Fruit fly (Drosophila melanogaster) whole organism, prepupa: ENCODE data around the gene awd.

Source experiments
- Blimp-1 ChIP-seq: fragments of 200-800 bp; sonication (Bioruptor generic); optimal IDR thresholded peaks from 3 replicates; lab custom pipeline; 2017; ENCODE audit warnings: missing biosample characterization, missing genetic modification characterization, mild to moderate bottlenecking, moderate library complexity, missing genetic modification reagents
- CG10631 ChIP-seq: fragments of 200-800 bp; sonication (Bioruptor generic); optimal IDR thresholded peaks from 2 replicates; lab custom pipeline; 2016; ENCODE audit warnings: missing biosample characterization, missing genetic modification characterization
- CG10669 ChIP-seq: fragments of 200-800 bp; sonication (Bioruptor generic); optimal IDR thresholded peaks from 3 replicates; lab custom pipeline; 2018; ENCODE audit warnings: missing biosample characterization, mild to moderate bottlenecking, missing genetic modification characterization, moderate library complexity
- CG11294 ChIP-seq: fragments of 200-800 bp; sonication (Bioruptor generic); IDR thresholded peaks from 2 replicates; pipeline ENCODE4 v1.3.6; 2022; ENCODE audit warnings: missing biosample characterization, missing genetic modification characterization
- CG11762 ChIP-seq: fragments of 200-800 bp; sonication (Bioruptor generic); optimal IDR thresholded peaks from 3 replicates; lab custom pipeline; 2016; ENCODE audit warnings: missing biosample characterization, missing genetic modification characterization; ENCODE audit not compliant: insufficient read depth
- CG15336 ChIP-seq: fragments of 200-800 bp; sonication (Bioruptor generic); IDR thresholded peaks from 2 replicates; pipeline ENCODE4 v1.3.6; 2022; ENCODE audit warnings: missing biosample characterization, missing genetic modification characterization
- CG1621 ChIP-seq: fragments of 200-800 bp; sonication (Bioruptor generic); optimal IDR thresholded peaks from 3 replicates; lab custom pipeline; 2018; ENCODE audit warnings: missing biosample characterization, mild to moderate bottlenecking, missing genetic modification characterization
- CG16779 ChIP-seq: fragments of 200-800 bp; sonication (Bioruptor generic); optimal IDR thresholded peaks from 3 replicates; lab custom pipeline; 2017; ENCODE audit warnings: missing biosample characterization, mild to moderate bottlenecking, missing genetic modification characterization
- CG3032 ChIP-seq: fragments of 200-800 bp; optimal IDR thresholded peaks from 2 replicates; lab custom pipeline; 2019; ENCODE audit warnings: missing biosample characterization, mild to moderate bottlenecking, missing genetic modification characterization, moderate library complexity
- CG31627 ChIP-seq: fragments of 200-800 bp; sonication (Bioruptor generic); optimal IDR thresholded peaks from 3 replicates; lab custom pipeline; 2016; ENCODE audit warnings: missing biosample characterization, missing genetic modification characterization
- CG32006 ChIP-seq: fragments of 200-800 bp; sonication (Bioruptor generic); optimal IDR thresholded peaks from 3 replicates; lab custom pipeline; 2017; ENCODE audit warnings: missing biosample characterization, mild to moderate bottlenecking, missing genetic modification characterization
- CG3919 ChIP-seq: fragments of 200-800 bp; sonication (Bioruptor generic); optimal IDR thresholded peaks from 3 replicates; lab custom pipeline; 2016; ENCODE audit warnings: missing biosample characterization, missing genetic modification characterization
- CG6163 ChIP-seq: fragments of 200-800 bp; sonication (Bioruptor generic); IDR thresholded peaks from 3 replicates; pipeline ENCODE4 v1.3.6; 2022; ENCODE audit warnings: missing biosample characterization, missing genetic modification characterization
- CG6792 ChIP-seq: fragments of 200-800 bp; sonication (Bioruptor generic); optimal IDR thresholded peaks from 3 replicates; lab custom pipeline; 2016; ENCODE audit warnings: missing biosample characterization, missing genetic modification characterization
- CG7368 ChIP-seq: fragments of 200-800 bp; sonication (Bioruptor generic); optimal IDR thresholded peaks from 3 replicates; lab custom pipeline; 2016; ENCODE audit warnings: missing biosample characterization, missing genetic modification characterization
- CG8319 ChIP-seq: fragments of 200-800 bp; sonication (Bioruptor generic); optimal IDR thresholded peaks from 3 replicates; lab custom pipeline; 2016; ENCODE audit warnings: missing biosample characterization, missing genetic modification characterization
- CG8632 ChIP-seq: fragments of 200-800 bp; sonication (Bioruptor generic); optimal IDR thresholded peaks from 3 replicates; lab custom pipeline; 2016; ENCODE audit warnings: missing biosample characterization, missing genetic modification characterization
- CG9139 ChIP-seq: fragments of 200-800 bp; sonication (Bioruptor generic); optimal IDR thresholded peaks from 3 replicates; lab custom pipeline; 2017; ENCODE audit warnings: missing biosample characterization, mild to moderate bottlenecking, missing genetic modification characterization
- Eip75B ChIP-seq: fragments of 200-800 bp; sonication (Bioruptor generic); optimal IDR thresholded peaks from 3 replicates; lab custom pipeline; 2016; ENCODE audit warnings: missing biosample characterization, missing genetic modification characterization
- Eip78C ChIP-seq: fragments of 200-800 bp; sonication (Bioruptor generic); peaks from one replicate; lab custom pipeline; 2016; ENCODE audit warnings: missing biosample characterization, missing genetic modification characterization
- Eip93F ChIP-seq: fragments of 200-800 bp; sonication (Bioruptor generic); optimal IDR thresholded peaks from 2 replicates; lab custom pipeline; 2016; ENCODE audit warnings: missing biosample characterization, mild to moderate bottlenecking, missing genetic modification characterization
- Ets21C ChIP-seq: fragments of 200-800 bp; sonication (Bioruptor generic); optimal IDR thresholded peaks from 3 replicates; lab custom pipeline; 2016; ENCODE audit warnings: missing biosample characterization, missing genetic modification characterization
- Ets96B ChIP-seq: fragments of 200-800 bp; optimal IDR thresholded peaks from 2 replicates; lab custom pipeline; 2019; ENCODE audit warnings: missing biosample characterization, mild to moderate bottlenecking, missing genetic modification characterization, moderate library complexity
- Hr38 ChIP-seq: sonication (Bioruptor generic); optimal IDR thresholded peaks from 2 replicates; lab custom pipeline; 2016; ENCODE audit warnings: missing biosample characterization, missing genetic modification characterization
- Hr39 ChIP-seq: fragments of 200-800 bp; sonication (Bioruptor generic); optimal IDR thresholded peaks from 2 replicates; lab custom pipeline; 2016; ENCODE audit warnings: missing biosample characterization, missing genetic modification characterization
- Hr4 ChIP-seq: fragments of 200-800 bp; sonication (Bioruptor generic); optimal IDR thresholded peaks from 3 replicates; lab custom pipeline; 2016; ENCODE audit warnings: missing biosample characterization, missing genetic modification characterization
- Lpt ChIP-seq: fragments of 200-800 bp; sonication (Bioruptor generic); optimal IDR thresholded peaks from 3 replicates; lab custom pipeline; 2016; ENCODE audit warnings: missing biosample characterization, missing genetic modification characterization
- OdsH ChIP-seq: fragments of 200-800 bp; sonication (Bioruptor generic); optimal IDR thresholded peaks from 3 replicates; lab custom pipeline; 2016; ENCODE audit warnings: missing biosample characterization, missing genetic modification characterization
- Smox ChIP-seq: fragments of 200-800 bp; sonication (Bioruptor generic); optimal IDR thresholded peaks from 3 replicates; lab custom pipeline; 2016; ENCODE audit warnings: missing biosample characterization, missing genetic modification characterization
- Sox15 ChIP-seq: fragments of 200-800 bp; sonication (Bioruptor generic); optimal IDR thresholded peaks from 3 replicates; lab custom pipeline; 2016; ENCODE audit warnings: missing biosample characterization, missing genetic modification characterization
- achi ChIP-seq: fragments of 200-800 bp; sonication (Bioruptor generic); optimal IDR thresholded peaks from 3 replicates; lab custom pipeline; 2016; ENCODE audit warnings: missing biosample characterization, missing genetic modification characterization
- acj6 ChIP-seq: fragments of 200-800 bp; sonication (Bioruptor generic); optimal IDR thresholded peaks from 3 replicates; lab custom pipeline; 2016; ENCODE audit warnings: missing biosample characterization, missing genetic modification characterization
- dac ChIP-seq: fragments of 200-800 bp; sonication (Bioruptor generic); optimal IDR thresholded peaks from 2 replicates; lab custom pipeline; 2017; ENCODE audit warnings: missing biosample characterization, mild to moderate bottlenecking, missing genetic modification characterization
- esn ChIP-seq: fragments of 200-800 bp; sonication (Bioruptor generic); optimal IDR thresholded peaks from 2 replicates; lab custom pipeline; 2016; ENCODE audit warnings: missing biosample characterization, mild to moderate bottlenecking, missing genetic modification characterization, moderate library complexity
- fd85E ChIP-seq: fragments of 200-800 bp; sonication (Bioruptor generic); optimal IDR thresholded peaks from 3 replicates; lab custom pipeline; 2016; ENCODE audit warnings: missing biosample characterization, missing genetic modification characterization
- fkh ChIP-seq: fragments of 200-800 bp; sonication (Bioruptor generic); optimal IDR thresholded peaks from 3 replicates; lab custom pipeline; 2017; ENCODE audit warnings: missing biosample characterization, mild to moderate bottlenecking, missing genetic modification characterization, moderate library complexity
- net ChIP-seq: fragments of 200-800 bp; sonication (Bioruptor generic); optimal IDR thresholded peaks from 3 replicates; lab custom pipeline; 2016; ENCODE audit warnings: missing biosample characterization, missing genetic modification characterization
- pdm3 ChIP-seq: fragments of 200-800 bp; sonication (Bioruptor generic); optimal IDR thresholded peaks from 3 replicates; lab custom pipeline; 2016; ENCODE audit warnings: missing biosample characterization, missing genetic modification characterization
- salr ChIP-seq, 2 experiments: fragments of 200-800 bp; sonication (Bioruptor generic); optimal IDR thresholded peaks; 3 replicates each; lab custom pipeline; 2016 to 2018; ENCODE audit warnings: missing biosample characterization in 2 of 2, missing genetic modification characterization in 2 of 2, mild to moderate bottlenecking in 1 of 2
- spab ChIP-seq: fragments of 200-800 bp; sonication (Bioruptor generic); optimal IDR thresholded peaks from 2 replicates; lab custom pipeline; 2017; ENCODE audit warnings: missing biosample characterization, mild to moderate bottlenecking, missing genetic modification characterization, missing genetic modification reagents
- svp ChIP-seq: fragments of 200-800 bp; sonication (Bioruptor generic); peaks from one replicate; lab custom pipeline; 2016; ENCODE audit warnings: missing biosample characterization, missing genetic modification characterization
- topi ChIP-seq: fragments of 200-800 bp; sonication (Bioruptor generic); optimal IDR thresholded peaks from 3 replicates; lab custom pipeline; 2016; ENCODE audit warnings: missing biosample characterization, missing genetic modification characterization

awd gene

dm6 chr3R:31748093-31748996 is 2.5 kb upstream of the awd start (continued):
- TF ChIP-seq CG8632 (peak; percentile 5), CG8319 (GFP tag; lab: Kevin White, UChicago) (no peak), Blimp-1 (GFP tag; lab: Kevin White, UChicago) (peak; percentile 38), Eip75B (GFP tag; lab: Kevin White, UChicago) (peak; percentile 51), Hr4 (no peak), achi (GFP tag; lab: Kevin White, UChicago) (peak; percentile 2), CG16779 (tag; lab: Kevin White, UChicago) (peak; percentile 75), CG32006 (GFP tag; lab: Kevin White, UChicago) (peak; percentile 15), CG6792 (GFP tag; lab: Kevin White, UChicago) (peak; percentile 1)

DNA sequence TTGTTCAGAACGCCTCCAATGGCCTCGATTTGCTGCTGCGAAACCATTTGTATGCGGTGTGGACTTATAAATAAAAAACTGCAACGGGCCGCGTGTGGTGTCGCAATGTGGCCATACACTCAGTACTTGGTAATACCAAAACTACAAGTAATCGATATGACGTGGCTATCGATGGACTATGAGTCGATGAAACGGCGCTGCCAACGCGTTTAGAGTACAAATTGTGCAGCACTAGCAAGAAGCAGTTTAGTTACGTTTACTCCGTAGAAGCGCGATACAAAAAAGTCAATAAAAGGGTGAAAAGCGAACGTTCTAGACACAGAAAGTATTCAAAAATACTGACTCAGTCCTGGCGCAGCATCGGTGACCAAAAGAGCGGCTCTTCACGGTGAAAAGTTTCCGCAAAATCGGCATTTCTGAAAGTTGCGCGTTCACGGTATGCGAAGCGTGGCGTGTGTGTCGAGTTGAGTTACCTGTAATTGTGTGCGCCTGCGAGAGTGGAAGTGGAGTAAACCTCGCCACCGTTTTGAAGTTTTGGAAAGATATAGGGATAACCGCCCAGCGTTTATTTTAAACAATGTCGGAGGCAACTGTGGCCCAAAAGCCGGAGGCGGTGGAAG is 1.7 kb upstream of the awd start, which contains the start of the genes nero and CG1910:
Gene nero (minus strand): TSS at position 130 of the 620 bp plus-strand sequence.
Gene CG1910 (plus strand): TSS at position 215 of the 620 bp plus-strand sequence.
- peak; percentile 11 for TF ChIP-seq CG3032 (tag; lab: Kevin White, UChicago)
- no peak for TF ChIP-seq CG9139 (GFP tag; lab: Kevin White, UChicago)
- peak; percentile 33 for TF ChIP-seq esn (GFP tag; lab: Kevin White, UChicago)
- no peak for TF ChIP-seq CG7368 (GFP tag; lab: Kevin White, UChicago)
- TF ChIP-seq CG1621: peak; percentile 50

DNA sequence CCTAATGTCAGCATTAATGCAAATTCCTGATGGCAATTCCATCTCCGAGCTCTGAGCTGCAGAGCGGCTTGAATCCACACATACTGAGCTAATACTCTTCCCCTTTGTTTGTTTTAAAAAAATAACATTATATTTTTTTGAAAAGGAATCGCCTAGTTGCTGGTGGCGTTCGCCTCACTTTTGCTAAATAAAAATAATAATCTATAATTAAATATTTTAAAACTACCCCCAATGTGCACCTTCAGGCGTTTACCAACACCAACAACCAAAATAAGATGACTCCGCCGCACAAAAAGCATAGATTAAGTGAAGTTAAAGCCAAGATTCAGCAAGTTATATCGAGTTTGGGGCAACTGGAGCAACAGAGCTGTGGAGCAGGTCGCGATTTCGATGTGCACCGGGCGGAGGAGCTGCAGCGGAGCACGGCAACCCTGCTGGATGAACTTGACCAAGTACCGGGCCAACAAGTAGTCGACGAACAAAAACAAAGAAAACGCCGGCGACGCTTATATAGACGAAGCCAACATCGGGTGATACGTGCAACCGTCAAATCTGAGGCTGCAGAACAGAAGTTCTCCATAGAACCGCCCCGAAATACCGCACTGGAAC is 1.7 kb downstream of the awd start, which contains the start of gene CG1896:
Gene CG1896 (plus strand): TSS at position 239 of the 609 bp plus-strand sequence.
- TF ChIP-seq fkh (no peak), dac (GFP tag; lab: Kevin White, UChicago) (peak; percentile 19), salr (GFP tag; optimal IDR thresholded peaks at IDR 0.05; lab: Kevin White, UChicago) (peak in 1 of 2 experiments; percentile 67), Hr39 (peak; percentile 55), CG15336 (GFP tag; lab: Robert Waterston, UW) (peak; percentile 60), CG16779 (tag; lab: Kevin White, UChicago) (peak; percentile 24), acj6 (GFP tag; lab: Kevin White, UChicago) (peak; percentile 75), CG11762 (GFP tag; lab: Kevin White, UChicago) (peak; percentile 46), Smox (GFP tag; lab: Kevin White, UChicago) (peak; percentile 65), pdm3 (GFP tag; lab: Kevin White, UChicago) (peak; percentile 73), CG31627 (GFP tag; lab: Kevin White, UChicago) (peak; percentile 60), net (GFP tag; lab: Kevin White, UChicago) (peak; percentile 73), CG1621 (peak; percentile 43), Sox15 (GFP tag; lab: Kevin White, UChicago) (peak; percentile 31), CG7368 (GFP tag; lab: Kevin White, UChicago) (peak; percentile 32), CG9139 (GFP tag; lab: Kevin White, UChicago) (no peak), Hr4 (peak; percentile 64), CG3032 (tag; lab: Kevin White, UChicago) (peak; percentile 40), achi (GFP tag; lab: Kevin White, UChicago) (peak; percentile 77), Ets96B (peak; percentile 51), CG10669 (peak; percentile 57), OdsH (peak; percentile 76), Eip93F (no peak), Eip78C (GFP tag; lab: Kevin White, UChicago) (peak; percentile 87), CG11294 (GFP tag; lab: Robert Waterston, UW) (0 out of 2 replicates have a peak, but pooled peaks have one; percentile 26), Hr38 (GFP tag; lab: Kevin White, UChicago) (no peak), CG32006 (GFP tag; lab: Kevin White, UChicago) (peak; percentile 65), CG8632 (peak; percentile 58), fd85E (GFP tag; lab: Kevin White, UChicago) (no peak), topi (GFP tag; lab: Kevin White, UChicago) (peak; percentile 70), Lpt (GFP tag; lab: Kevin White, UChicago) (peak; percentile 10), CG6163 (GFP tag; lab: Robert Waterston, UW) (peak; percentile 83), spab (GFP tag; lab: Kevin White, UChicago) (peak; percentile 11), CG10631 (peak; percentile 65), Ets21C (GFP tag; lab: Kevin White, UChicago) (no peak), CG3919 (peak; percentile 74), svp (GFP tag; lab: Kevin White, UChicago) (peak; percentile 60), CG8319 (GFP tag; lab: Kevin White, UChicago) (peak; percentile 19)
